Worm (Caenorhabditis elegans) whole organism, L4/young adult: ENCODE data around the gene Y46B2A.3.

ENCODE experiments used
- W03F9.2 ChIP-seq: fragments of 150-350 bp; optimal IDR thresholded peaks from 2 replicates; lab custom pipeline; 2014; ENCODE audit warnings: missing biosample characterization, missing genetic modification characterization
- dao-5 ChIP-seq: sonication (generic microtip); optimal IDR thresholded peaks from 2 replicates; lab custom pipeline; 2016; ENCODE audit warnings: missing genotype, missing genetic modification characterization, moderate library complexity, missing compliant biosample characterization
- him-1 ChIP-seq: sonication (generic microtip); optimal IDR thresholded peaks from 2 replicates; lab custom pipeline; 2016; ENCODE audit warnings: missing genotype, missing genetic modification reagents, missing genetic modification characterization, missing compliant biosample characterization

ce11 chrII:823529-823928 is 43.2 kb downstream of the Y46B2A.3 start, which contains the start of gene F46F5.10:
- no peak for TF ChIP-seq W03F9.2 (tag; lab: Kevin White, UChicago)
- TF ChIP-seq dao-5 (tag; lab: Kevin White, UChicago) = no peak
- no peak for TF ChIP-seq him-1 (tag; lab: Kevin White, UChicago)
